Worm (Caenorhabditis elegans) whole organism, L3 larva: ENCODE results near the gene Y17D7B.4.

Source experiments
- ama-1 ChIP-seq: fragments of 150-350 bp; optimal IDR thresholded peaks from 2 replicates; lab custom pipeline; 2018
- lin-39 ChIP-seq: fragments of 150-350 bp; optimal IDR thresholded peaks from 2 replicates; lab custom pipeline; 2018; ENCODE audit warnings: missing biosample characterization, missing genetic modification reagents, missing genetic modification characterization
- nhr-77 ChIP-seq: fragments of 150-350 bp; optimal IDR thresholded peaks from 2 replicates; lab custom pipeline; 2014; ENCODE audit warnings: missing biosample characterization, missing genetic modification characterization
- snpc-4 ChIP-seq: fragments of 150-350 bp; optimal IDR thresholded peaks from 2 replicates; lab custom pipeline; 2014; ENCODE audit warnings: missing biosample characterization, missing genetic modification characterization
- unc-39 ChIP-seq: sonication (generic microtip); optimal IDR thresholded peaks from 4 replicates; lab custom pipeline; 2017; ENCODE audit warnings: missing biosample characterization, missing genetic modification characterization

DNA sequence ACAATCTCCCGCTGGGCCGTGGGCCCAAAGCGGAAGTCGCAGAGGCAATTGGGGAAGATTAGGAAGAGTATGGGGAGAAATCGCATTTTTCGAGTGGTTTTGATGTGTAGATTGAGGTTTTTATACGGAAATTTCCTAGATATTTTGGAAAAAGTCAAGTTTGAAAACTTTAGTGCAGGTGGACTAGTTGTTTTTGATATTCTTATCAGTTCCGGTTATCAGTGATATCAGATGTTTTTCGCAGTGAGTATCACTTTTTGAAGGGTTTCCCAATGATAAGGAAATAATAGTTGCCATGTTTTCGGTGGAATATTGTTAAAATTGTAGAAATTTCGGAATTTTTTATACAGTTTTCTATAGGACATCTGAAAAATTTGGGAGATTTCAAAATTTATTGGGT lies 42.1 kb downstream of the Y17D7B.4 start, which contains the start of gene scl-20:
- TF ChIP-seq unc-39 = no peak
- TF ChIP-seq lin-39 = no peak
- TF ChIP-seq nhr-77 (tag; lab: Kevin White, UChicago) = no peak
- TF ChIP-seq snpc-4 (tag; lab: Kevin White, UChicago) = no peak
- no peak for TF ChIP-seq ama-1 (lab: Kevin White, UChicago)
